Worm (Caenorhabditis elegans): ENCODE measurements around the gene atf-2.

The atf-2 gene

ce11 chrII:8714913-8715447, 36.8 kb upstream of the atf-2 start, which contains the start of the genes rab-21 and T01B7.13:
Gene rab-21, minus strand, starts transcription at chrII:8715013.
Gene T01B7.13, plus strand, starts transcription at chrII:8715397.
- TF ChIP-seq D2030.7 (GFP tag; IDR thresholded peaks at IDR 0.05) (no peak), tbx-9 (tag; optimal IDR thresholded peaks at IDR 0.05; ENCODE audit: borderline replicate concordance) (no peak), efl-1 (GFP tag; optimal IDR thresholded peaks at IDR 0.05) (no peak), ccch-3 (GFP tag; optimal IDR thresholded peaks at IDR 0.05) (no peak), snpc-4 (GFP tag; optimal IDR thresholded peaks at IDR 0.05) (no peak), snpc-4 (tag; optimal IDR thresholded peaks at IDR 0.05) (no peak), pha-4 (tag; optimal IDR thresholded peaks at IDR 0.05) (no peak), Y53G8AR.9 (GFP tag; conservative IDR thresholded peaks at IDR 0.05) (no peak), dpff-1 (tag; optimal IDR thresholded peaks at IDR 0.05) (no peak), K12H6.12 (tag; optimal IDR thresholded peaks at IDR 0.05) (no peak), him-1 (tag; optimal IDR thresholded peaks at IDR 0.05) (no peak), B0261.1 (tag; optimal IDR thresholded peaks at IDR 0.05) (no peak), hmg-1.2 (GFP tag; IDR thresholded peaks at IDR 0.05) (no peak), dox-1 (GFP tag; IDR thresholded peaks at IDR 0.05) (no peak), mxl-1 (tag; optimal IDR thresholded peaks at IDR 0.05) (no peak), lin-54 (GFP tag; optimal IDR thresholded peaks at IDR 0.05) (no peak), ztf-25 (GFP tag; IDR thresholded peaks at IDR 0.05) (no peak), hrde-1 (tag; optimal IDR thresholded peaks at IDR 0.05; ENCODE audit: borderline replicate concordance) (no peak), B0035.1 (tag; optimal IDR thresholded peaks at IDR 0.05) (no peak)

DNA sequence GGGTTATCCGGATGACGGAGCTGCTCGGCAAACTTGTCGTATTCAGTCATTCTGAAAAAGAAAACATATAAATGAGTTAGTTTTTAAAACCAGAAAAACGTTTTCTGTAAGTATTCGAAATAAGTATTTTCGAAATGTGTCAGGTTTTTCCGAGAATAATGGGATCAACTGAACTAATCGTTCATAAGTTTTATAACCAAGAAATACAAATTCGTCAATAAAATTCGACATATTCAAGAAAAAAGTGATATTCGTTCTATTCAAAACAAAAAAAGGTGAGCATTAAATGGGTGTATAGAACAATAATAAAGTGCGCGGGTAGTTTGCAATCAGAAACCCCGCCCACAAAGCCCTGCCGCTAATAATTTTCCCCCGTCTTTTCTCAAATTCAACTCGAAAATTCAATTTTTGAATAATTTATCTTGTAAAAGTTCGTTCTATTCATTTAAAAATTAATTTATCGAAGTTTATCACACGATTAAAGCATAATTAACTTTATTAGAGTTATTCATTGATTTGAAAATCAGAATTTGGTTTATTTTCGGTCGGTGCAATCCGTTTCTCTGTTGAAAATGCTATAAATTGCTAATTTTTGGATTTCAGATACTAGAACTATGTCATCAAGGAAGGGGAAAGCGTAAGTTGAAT, 35.4 kb upstream of the atf-2 start, which contains the start of the genes cyn-11 and T01B7.5:
Gene cyn-11 (minus strand): TSS at position 51 of the 648 bp plus-strand sequence.
Gene T01B7.5 (plus strand): TSS at position 598 of the 648 bp plus-strand sequence.
- TF ChIP-seq ceh-100 (GFP tag; IDR thresholded peaks at IDR 0.05), result peak; percentile 25; the same call in 1 of the 2 replicates
- no peak for TF ChIP-seq ceh-40 (GFP tag; IDR thresholded peaks at IDR 0.05)
- no peak for TF ChIP-seq egrh-3 (GFP tag; IDR thresholded peaks at IDR 0.05)
- peak; percentile 46 for TF ChIP-seq efl-1 (GFP tag; optimal IDR thresholded peaks at IDR 0.05)
- TF ChIP-seq egl-44 (GFP tag; IDR thresholded peaks at IDR 0.05), result no peak
- TF ChIP-seq Y53G8AR.9 (GFP tag; conservative IDR thresholded peaks at IDR 0.05), result no peak
- no peak for TF ChIP-seq nfya-1 (tag; optimal IDR thresholded peaks at IDR 0.05; ENCODE audit: borderline replicate concordance, insufficient read depth)
- peak; percentile 3 for TF ChIP-seq nhr-80 (tag; optimal IDR thresholded peaks at IDR 0.05)
- no peak for TF ChIP-seq K11D2.4 (GFP tag; IDR thresholded peaks at IDR 0.05)
- peak; percentile 29 for TF ChIP-seq attf-5 (GFP tag; optimal IDR thresholded peaks at IDR 0.05)
- no peak for TF ChIP-seq ets-4 (GFP tag; optimal IDR thresholded peaks at IDR 0.05)

ce11 chrII:8717579-8717978, 34.2 kb upstream of the atf-2 start:
- no peak for TF ChIP-seq let-526 (GFP tag; IDR thresholded peaks at IDR 0.05)
- TF ChIP-seq nfya-1 (tag; optimal IDR thresholded peaks at IDR 0.05; ENCODE audit: borderline replicate concordance, insufficient read depth), result no peak
- TF ChIP-seq fkh-3 (tag; optimal IDR thresholded peaks at IDR 0.05), result no peak
- no peak for TF ChIP-seq F33H1.4 (GFP tag; IDR thresholded peaks at IDR 0.05)
- TF ChIP-seq zim-3 (tag; optimal IDR thresholded peaks at IDR 0.05), result no peak

- no peak for TF ChIP-seq B0035.1 (tag; optimal IDR thresholded peaks at IDR 0.05)
- TF ChIP-seq egl-44 (GFP tag; IDR thresholded peaks at IDR 0.05), result no peak
- TF ChIP-seq dpff-1 (tag; optimal IDR thresholded peaks at IDR 0.05), result no peak
- TF ChIP-seq dox-1 (GFP tag; IDR thresholded peaks at IDR 0.05), result 0 out of 2 replicates have a peak, but pooled peaks have one; percentile 32
- no peak for TF ChIP-seq F52B5.7 (tag; optimal IDR thresholded peaks at IDR 0.05)
- TF ChIP-seq pbrm-1 (GFP tag; IDR thresholded peaks at IDR 0.05), result no peak
- peak; percentile 41; the same call in 1 of the 2 replicates for TF ChIP-seq nfyb-1 (GFP tag; IDR thresholded peaks at IDR 0.05)
- no peak for TF ChIP-seq sptf-2 (GFP tag; optimal IDR thresholded peaks at IDR 0.05)
- TF ChIP-seq hlh-26 (GFP tag; conservative IDR thresholded peaks at IDR 0.05), result no peak
- TF ChIP-seq repo-1 (tag; optimal IDR thresholded peaks at IDR 0.05), result no peak
- TF ChIP-seq ztf-22 (GFP tag; optimal IDR thresholded peaks at IDR 0.05), result no peak
- no peak for TF ChIP-seq Y56A3A.18 (GFP tag; IDR thresholded peaks at IDR 0.05)
- TF ChIP-seq tbp1 (GFP tag; optimal IDR thresholded peaks at IDR 0.05), result no peak
- TF ChIP-seq cebp-1 (GFP tag; IDR thresholded peaks at IDR 0.05), result no peak
- TF ChIP-seq cebp-1 (tag; optimal IDR thresholded peaks at IDR 0.05), result no peak
These were observed 29.7 kb upstream of the atf-2 start, which contains the start of gene trcs-2 for ce11 chrII:8721955-8722524. Gene trcs-2, plus strand, starts transcription at chrII:8722474.
